Worm (Caenorhabditis elegans) whole organism, L2 larva: ENCODE data around the gene Y79H2A.12.

Source experiments
- lin-39 ChIP-seq: fragments of 150-350 bp; optimal IDR thresholded peaks from 2 replicates; lab custom pipeline; 2014; ENCODE audit warnings: missing biosample characterization, missing genetic modification reagents, missing genetic modification characterization
- mab-5 ChIP-seq: fragments of 150-350 bp; optimal IDR thresholded peaks from 2 replicates; lab custom pipeline; 2014; ENCODE audit warnings: missing biosample characterization, missing genetic modification characterization
- nhr-25 ChIP-seq: fragments of 150-350 bp; sonication (generic microtip); optimal IDR thresholded peaks from 3 replicates; lab custom pipeline; 2014; ENCODE audit warnings: missing biosample characterization, missing genetic modification characterization

DNA sequence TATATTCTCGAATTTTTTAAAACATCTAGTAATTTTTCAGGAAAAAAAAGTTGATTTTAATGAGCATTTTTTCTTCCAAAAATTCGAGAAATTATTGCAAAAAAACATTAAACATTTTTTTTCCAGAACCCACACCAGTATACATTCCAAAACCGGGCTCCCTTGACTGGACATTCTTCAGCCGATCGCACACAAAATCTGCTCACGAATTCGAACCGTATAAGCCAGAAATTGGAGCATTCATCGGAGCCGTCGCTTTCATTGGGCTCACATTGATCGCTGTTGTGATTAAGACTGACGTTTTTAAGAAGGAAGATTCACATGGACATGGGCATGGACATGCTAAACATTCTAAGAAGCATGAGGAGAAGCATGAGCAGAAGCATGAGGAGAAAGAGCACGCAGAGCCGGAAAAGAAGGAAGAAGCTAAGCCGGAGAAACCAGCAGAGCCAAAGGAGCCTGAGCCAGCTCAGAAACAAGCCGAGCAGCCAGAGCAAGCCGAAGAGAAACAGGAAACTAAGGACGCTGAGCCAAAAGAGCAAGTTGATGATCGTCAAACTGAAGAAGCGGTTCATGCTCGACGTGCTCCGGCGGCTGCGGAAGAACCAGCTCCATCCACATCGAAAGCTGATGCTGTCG is 36.9 kb downstream of the Y79H2A.12 start:
- TF ChIP-seq nhr-25 (tag; lab: Kevin White, UChicago) = no peak
- no peak for TF ChIP-seq lin-39 (tag; lab: Kevin White, UChicago)
- TF ChIP-seq mab-5 = no peak
